Fruit fly (Drosophila melanogaster): ENCODE measurements around the gene CG7497.

CG7497 gene

DNA sequence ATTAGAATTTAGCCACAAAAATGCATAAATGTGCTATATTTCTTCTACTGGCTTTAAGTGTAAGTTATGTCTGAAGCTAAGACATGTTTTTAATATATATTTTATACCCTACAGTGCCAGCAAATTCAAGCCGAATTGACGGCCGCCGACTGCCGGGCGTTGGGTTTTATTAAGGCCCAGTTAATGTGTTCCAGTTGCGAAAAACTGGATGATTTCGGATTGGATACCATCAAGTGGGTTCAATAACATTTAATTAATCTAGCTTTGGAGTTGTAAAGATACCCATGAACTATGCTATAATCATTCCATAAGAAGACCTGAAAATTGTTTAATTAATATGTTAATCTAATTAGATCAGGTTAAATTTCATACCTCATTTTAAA is 21.4 kb downstream of the CG7497 start:
- no peak for TF ChIP-seq CG17801 (GFP tag; optimal IDR thresholded peaks at IDR 0.05; ENCODE audit: partially characterized antibody)

DNA sequence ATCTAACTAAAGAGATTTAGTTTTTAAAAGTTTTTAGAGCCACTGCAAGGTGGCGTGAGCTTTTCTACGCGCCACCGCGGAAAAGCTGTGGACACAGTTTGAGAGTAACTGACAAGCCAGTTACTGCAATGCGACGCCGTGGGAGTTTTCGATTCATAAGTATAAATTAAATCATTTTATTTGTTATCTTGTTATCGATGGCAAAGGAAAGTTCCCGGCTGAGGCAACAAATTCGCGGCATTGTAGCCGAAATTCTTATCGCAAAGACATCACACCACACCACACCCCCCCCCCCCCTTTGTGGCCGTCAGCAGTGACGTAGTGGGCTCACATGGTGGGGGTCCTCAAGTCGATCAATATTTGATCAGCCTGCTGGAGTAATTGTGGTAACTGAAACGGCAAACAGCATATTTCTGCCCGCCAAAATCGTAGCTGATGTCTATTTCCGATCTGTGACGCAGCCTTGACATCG is 22.6 kb downstream of the CG7497 start:
- no peak for TF ChIP-seq CG17801 (GFP tag; optimal IDR thresholded peaks at IDR 0.05; ENCODE audit: partially characterized antibody)

DNA sequence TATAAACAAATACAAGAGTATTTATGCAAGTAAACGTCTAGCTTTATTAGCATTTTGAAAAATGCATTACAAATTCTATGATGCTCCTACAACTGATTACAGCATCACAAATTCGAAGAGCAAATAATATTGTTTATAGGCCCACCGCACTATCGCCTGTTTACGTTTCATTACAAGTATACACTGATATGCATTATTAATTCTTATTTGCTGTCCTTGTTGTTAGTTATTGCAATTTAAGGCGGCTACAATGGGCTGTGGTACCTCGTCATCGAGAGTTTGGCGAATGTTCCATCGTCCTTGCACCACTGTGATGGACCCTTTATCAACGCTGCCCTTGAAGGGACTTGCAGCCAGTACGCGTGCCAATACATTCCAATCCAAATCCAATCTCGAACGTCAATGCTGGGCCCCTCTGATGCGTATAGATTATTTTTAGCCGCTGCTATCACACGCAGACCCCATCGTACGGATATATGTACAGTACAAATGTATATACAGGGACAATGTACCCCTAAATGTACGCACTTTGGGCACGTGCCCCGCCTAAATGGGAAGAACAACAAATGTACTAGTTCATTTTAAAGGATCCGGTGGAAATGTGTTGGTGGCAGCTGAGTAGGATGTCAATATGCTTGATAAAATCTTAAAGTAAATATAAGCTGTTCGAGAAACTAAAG is 23.6 kb downstream of the CG7497 start:
- no peak for TF ChIP-seq CG17801 (GFP tag; optimal IDR thresholded peaks at IDR 0.05; ENCODE audit: partially characterized antibody)

DNA sequence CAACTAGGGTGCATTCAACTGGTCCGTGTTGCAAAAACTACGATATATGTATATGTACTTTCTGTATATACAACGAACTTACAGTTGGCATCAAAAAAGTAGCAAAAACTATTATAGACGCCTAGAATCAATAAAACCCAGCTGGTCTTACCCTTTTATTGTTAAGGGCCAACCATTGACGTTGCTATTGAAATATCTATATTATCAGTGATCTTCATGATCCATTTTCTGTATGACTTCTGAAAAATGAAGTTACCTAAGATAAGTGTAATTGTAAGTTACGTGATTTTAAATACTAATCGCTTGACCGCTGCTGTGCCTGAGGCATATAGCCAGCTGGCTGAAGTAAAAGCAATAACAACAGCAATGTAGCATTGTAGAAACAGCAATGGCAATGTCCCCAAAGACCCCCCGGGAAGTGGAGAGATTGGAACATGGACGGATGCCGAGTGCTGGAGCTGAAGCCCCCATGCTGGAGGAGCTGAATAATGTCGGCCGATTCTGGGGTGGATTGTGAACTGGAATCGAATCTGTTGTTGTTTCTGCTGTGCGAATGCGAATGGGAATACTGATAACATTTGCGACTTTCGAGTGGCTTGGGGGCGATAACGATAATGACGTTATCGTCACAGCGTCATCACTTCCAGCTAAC is 24.6 kb downstream of the CG7497 start:
- TF ChIP-seq CG17801 (GFP tag; optimal IDR thresholded peaks at IDR 0.05; ENCODE audit: partially characterized antibody) = peak; percentile 17

DNA sequence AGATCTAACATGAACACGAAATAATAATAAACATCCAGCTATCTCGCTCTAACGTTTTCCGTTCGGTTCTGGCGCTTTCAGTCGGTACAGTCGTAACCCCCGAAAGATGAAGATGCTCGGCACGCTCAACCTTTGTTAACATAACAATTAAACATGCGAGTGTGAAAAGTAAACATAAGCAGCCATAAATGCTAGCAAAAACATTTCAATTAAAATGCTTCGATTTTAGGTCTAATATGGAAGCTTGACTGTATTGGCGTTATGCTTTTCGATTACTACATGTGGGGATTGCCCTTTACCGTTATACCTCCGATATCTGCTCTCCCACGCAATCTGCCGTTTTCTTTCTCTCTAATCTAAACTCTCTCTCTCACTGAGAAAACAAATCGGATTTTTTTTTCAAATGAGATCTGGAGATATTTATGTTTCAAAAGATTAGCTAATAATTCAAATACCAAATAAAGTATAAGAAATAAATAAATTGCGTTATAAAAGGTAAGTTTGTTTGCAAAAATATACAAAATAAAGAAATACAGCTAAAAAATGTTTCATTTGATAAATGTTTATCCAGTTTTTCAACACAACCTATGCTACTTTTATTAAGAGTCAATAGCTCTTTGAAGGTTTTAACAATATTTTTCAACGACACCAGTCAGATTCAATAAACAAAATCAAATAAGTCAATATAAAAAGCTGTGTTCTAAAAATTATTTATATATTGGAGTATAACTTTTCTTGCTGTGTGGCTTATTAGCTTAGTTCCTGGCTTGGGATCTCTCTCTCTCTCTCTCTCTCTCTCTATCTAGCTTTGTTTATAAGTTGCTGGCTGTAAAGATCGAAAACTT is 25.4 kb downstream of the CG7497 start:
- peak; percentile 87 for TF ChIP-seq CG17801 (GFP tag; optimal IDR thresholded peaks at IDR 0.05; ENCODE audit: partially characterized antibody)

DNA sequence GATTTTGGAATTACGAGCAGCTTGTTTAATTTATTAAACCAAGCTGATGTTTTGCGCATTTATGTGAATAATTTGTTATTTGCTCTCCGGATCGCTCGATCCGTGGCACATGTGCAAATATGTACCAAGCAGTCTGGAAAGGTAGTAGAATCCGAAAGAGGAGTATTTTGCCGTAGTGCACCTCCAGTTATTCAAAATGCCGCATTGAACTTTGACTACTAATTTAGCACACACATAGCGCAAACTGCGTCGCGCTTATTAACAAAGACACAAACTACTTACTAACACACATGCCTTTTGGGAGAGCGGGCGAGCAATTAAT is 26.0 kb downstream of the CG7497 start:
- no peak for TF ChIP-seq CG17801 (GFP tag; optimal IDR thresholded peaks at IDR 0.05; ENCODE audit: partially characterized antibody)

DNA sequence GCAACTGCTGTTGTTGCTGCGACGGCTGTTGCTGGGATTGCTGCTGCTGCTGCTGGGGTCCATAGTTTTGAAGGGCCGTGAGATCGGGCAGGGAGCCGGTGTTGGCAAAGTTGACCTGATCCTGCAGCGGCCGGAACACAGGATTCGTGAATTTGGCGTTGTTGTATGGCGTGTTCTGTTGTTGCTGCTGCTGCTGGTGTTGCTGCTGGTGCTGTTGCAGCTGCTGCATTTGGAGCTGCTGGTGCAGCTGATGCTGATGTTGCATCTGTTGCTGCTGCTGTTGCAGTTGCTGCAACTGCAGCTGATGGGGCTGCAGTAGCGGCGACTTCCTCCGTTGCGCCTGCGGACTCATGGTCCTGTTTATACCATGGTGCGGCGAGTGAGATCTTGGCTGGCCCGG is 30.4 kb downstream of the CG7497 start:
- TF ChIP-seq CG17801 (GFP tag; optimal IDR thresholded peaks at IDR 0.05; ENCODE audit: partially characterized antibody) = no peak

DNA sequence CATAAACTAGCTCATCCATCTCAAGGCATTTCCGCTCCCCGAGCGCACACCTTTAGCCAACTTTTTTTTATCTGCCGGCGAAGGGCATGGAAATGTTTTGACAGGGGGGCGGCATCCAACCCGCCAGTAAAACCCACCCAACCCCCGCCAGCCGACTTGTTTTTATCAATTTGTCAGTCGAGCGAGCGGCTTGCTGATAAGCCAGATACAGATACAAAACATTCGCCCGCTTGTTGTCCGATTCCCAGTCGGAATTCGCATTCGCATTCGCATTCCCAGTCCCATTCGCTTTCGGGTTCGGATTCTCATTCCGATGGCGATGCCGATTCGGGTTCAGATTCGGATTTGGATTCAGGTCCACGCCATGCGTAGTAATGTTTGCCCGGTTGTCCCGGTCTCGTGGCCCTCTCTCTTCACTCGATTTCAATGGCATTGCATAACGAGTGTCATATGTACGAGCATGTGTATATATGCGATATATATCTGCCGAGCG is 31.9 kb downstream of the CG7497 start:
- no peak for TF ChIP-seq CG17801 (GFP tag; optimal IDR thresholded peaks at IDR 0.05; ENCODE audit: partially characterized antibody)

DNA sequence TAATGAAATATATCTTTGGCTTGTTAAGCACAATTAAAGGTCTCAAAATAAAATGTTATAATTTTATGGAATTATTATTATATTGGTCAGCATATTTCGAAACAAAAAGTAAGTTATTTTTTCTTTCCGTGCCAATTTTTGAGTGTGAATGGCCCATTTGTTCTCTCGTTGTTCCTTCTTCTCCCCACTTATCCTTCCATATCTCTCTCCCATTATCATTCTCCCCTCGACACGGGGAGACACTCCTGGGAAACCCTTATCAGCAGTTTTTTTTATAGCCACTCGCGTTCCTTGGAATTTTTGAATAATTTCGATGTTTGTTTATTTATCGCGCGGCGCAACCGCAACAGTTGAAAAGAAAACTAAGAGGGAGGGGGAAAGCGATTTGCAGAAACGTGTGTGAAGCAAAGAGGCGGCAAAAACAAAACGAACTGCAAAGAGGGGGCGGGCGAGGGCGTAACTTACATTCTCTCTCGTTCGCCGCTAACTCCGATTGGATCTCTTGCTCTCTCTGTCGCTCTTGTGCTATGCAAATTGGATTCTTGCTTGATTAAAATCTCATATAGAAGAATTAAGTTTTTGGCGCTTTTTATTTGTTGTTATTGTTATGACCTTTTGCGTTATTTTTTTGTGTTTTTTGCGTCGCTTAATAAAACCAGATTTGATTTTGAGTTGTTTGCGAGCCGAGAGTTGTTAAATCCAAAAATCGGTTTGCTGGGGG is 34.6 kb downstream of the CG7497 start:
- TF ChIP-seq CG17801 (GFP tag; optimal IDR thresholded peaks at IDR 0.05; ENCODE audit: partially characterized antibody) = no peak

DNA sequence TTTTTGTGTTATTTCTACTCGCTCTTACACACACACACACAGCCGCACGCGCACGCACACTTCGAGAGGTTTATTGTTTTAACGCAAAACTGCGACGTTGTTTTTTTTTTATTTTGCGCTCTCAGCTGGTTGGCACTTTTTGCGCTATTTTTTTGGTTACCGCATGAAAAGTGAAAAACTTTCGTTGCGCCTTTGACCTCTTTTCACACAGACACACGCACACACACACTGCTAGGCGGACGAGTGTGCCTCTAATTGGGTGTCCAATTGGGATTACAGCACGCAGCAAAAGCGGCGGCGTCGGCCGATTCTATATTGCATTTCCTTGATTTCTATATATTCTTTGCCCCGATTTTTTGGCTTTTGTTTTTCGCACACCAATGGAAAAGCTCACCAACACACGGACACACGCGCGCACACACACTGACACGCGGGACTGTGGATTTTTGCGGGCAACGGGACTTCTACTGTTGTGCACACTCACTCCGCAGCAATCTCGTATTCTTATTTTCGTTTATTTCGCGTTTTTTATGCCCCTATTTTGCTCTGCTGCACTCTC is 35.2 kb downstream of the CG7497 start:
- no peak for TF ChIP-seq CG17801 (GFP tag; optimal IDR thresholded peaks at IDR 0.05; ENCODE audit: partially characterized antibody)

DNA sequence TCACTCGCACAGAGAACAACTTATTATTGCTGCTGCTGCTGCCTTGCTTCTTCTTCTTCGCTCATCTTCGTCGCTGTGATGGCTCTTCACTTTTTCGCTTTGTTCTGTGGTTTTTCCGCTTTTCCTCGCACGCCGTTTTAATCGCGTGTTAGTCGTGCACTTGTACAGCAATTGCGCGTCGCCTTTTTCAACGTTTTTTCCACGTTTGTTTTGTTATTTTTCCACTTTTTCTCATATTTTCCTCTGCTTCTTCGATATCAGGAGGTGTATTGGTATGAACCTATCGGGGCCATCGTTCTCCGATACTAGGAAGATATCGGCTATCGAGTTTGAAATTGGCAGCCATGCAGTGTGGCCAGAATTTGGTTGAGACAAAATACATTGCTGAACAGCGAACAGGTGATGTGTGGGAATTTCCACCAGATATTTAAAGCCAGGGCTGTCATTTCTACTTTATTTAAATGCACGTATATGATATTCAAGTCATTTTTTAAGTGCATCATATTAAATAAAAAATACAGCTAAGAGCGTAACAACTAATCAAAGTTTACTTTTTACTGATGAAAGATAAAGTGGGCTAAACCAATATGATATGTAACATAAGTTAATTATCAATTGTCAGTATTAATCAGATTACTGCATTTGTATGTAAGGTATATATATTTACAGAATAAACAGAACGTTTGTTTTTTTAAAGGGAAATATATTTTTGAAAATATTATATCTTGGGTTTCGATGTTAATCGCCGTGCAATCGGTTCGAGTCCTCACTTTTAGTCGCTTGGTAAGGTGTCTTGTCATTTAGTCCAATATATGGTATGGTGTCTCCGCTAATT is 35.9 kb downstream of the CG7497 start, which contains the start of gene Crtc:
TSS of gene Crtc (minus strand) at position 290 of the 835 bp plus-strand sequence.
- peak; percentile 63 for TF ChIP-seq CG17801 (GFP tag; optimal IDR thresholded peaks at IDR 0.05; ENCODE audit: partially characterized antibody)

DNA sequence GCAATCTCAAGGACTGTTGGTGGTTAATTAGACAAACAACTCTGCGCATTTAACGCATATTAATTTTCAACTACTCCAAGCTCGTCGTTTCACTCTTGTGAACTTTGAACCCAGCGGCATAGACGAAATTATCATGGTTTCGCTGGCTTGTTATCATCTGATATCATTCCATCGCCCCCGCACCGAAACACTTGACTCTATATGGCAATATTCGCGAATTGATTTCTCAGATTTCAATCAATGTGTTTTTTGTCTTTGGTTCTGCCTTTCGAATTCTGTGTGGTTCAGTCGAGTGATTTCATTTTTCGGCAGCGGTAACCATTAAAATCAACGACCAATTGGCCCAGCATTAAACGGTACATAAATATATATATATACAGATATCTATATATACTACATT is 38.1 kb downstream of the CG7497 start, which contains the start of gene CG34251:
TSS of gene CG34251 (plus strand) at position 301 of the 400 bp plus-strand sequence.
- no peak for TF ChIP-seq CG17801 (GFP tag; optimal IDR thresholded peaks at IDR 0.05; ENCODE audit: partially characterized antibody)

DNA sequence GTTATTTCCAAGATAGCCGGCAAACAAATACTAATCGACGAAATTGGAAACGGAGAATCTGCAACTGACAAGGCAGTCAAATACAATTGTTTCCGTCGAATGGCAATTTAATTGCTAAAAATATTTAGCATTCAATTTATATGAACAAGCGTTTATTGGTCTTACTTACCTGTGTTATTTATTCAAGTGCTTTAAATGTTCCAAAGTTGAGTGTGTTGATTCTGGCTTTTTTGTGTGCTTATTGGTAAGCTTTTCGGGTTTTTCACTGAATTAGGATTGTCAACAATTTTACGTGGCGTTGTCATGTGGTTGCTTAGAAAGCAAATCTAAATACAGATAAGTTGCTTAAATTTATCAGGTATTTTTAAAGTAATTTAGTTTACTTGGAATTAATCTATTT is 38.5 kb downstream of the CG7497 start:
- no peak for TF ChIP-seq CG17801 (GFP tag; optimal IDR thresholded peaks at IDR 0.05; ENCODE audit: partially characterized antibody)

Measured in ovary, adult (tissue).